Fruit fly (Drosophila melanogaster) whole organism, embryonic: ENCODE results near the gene CG33523.

Experiments
- ATbp ChIP-seq: fragments of 200-800 bp; sonication (Bioruptor generic); optimal IDR thresholded peaks from 2 replicates; lab custom pipeline; 2017; ENCODE audit warnings: missing biosample characterization, mild to moderate bottlenecking, missing genetic modification characterization, missing genetic modification reagents
- Aef1 ChIP-seq: fragments of 200-800 bp; sonication (Bioruptor generic); IDR thresholded peaks from 3 replicates; pipeline ENCODE4 v1.3.6; 2022; ENCODE audit warnings: missing biosample characterization, missing genetic modification characterization
- Atf-2 ChIP-seq: fragments of 200-800 bp; sonication (Bioruptor generic); optimal IDR thresholded peaks from 2 replicates; lab custom pipeline; 2016; ENCODE audit warnings: missing biosample characterization, missing genetic modification characterization
- B-H2 ChIP-seq: fragments of 200-800 bp; sonication (Bioruptor generic); optimal IDR thresholded peaks from 2 replicates; lab custom pipeline; 2018; ENCODE audit warnings: missing biosample characterization, mild to moderate bottlenecking, missing genetic modification characterization
- BEAF-32 ChIP-seq: fragments of 200-800 bp; sonication (Bioruptor generic); optimal IDR thresholded peaks from 3 replicates; lab custom pipeline; 2017; ENCODE audit warnings: missing biosample characterization, missing genetic modification characterization, mild to moderate bottlenecking, moderate library complexity, missing genetic modification reagents
- CG10274 ChIP-seq: fragments of 200-800 bp; sonication (Bioruptor generic); optimal IDR thresholded peaks from 3 replicates; lab custom pipeline; 2017; ENCODE audit warnings: missing biosample characterization, mild to moderate bottlenecking, missing genetic modification characterization
- CG15479 ChIP-seq: fragments of 200-800 bp; sonication (Bioruptor generic); optimal IDR thresholded peaks from 3 replicates; lab custom pipeline; 2019; ENCODE audit warnings: missing biosample characterization, mild to moderate bottlenecking, missing genetic modification characterization, moderate library complexity
- CG15514 ChIP-seq: fragments of 200-800 bp; sonication (Bioruptor generic); optimal IDR thresholded peaks from 3 replicates; lab custom pipeline; 2017; ENCODE audit warnings: missing biosample characterization, missing genetic modification characterization, mild to moderate bottlenecking, moderate library complexity, missing genetic modification reagents
- CG17829 ChIP-seq: fragments of 200-800 bp; optimal IDR thresholded peaks from 2 replicates; lab custom pipeline; 2019; ENCODE audit warnings: missing biosample characterization, mild to moderate bottlenecking, missing genetic modification characterization, moderate library complexity
- CG2116 ChIP-seq: fragments of 200-800 bp; sonication (Bioruptor generic); optimal IDR thresholded peaks from 3 replicates; lab custom pipeline; 2018; ENCODE audit warnings: missing biosample characterization, mild to moderate bottlenecking, missing genetic modification characterization
- CG30403 ChIP-seq: fragments of 200-800 bp; sonication (Bioruptor generic); optimal IDR thresholded peaks from 3 replicates; lab custom pipeline; 2016; ENCODE audit warnings: missing biosample characterization, missing genetic modification characterization
- CG3163 ChIP-seq: fragments of 200-800 bp; sonication (Bioruptor generic); optimal IDR thresholded peaks from 3 replicates; lab custom pipeline; 2016; ENCODE audit warnings: missing biosample characterization, missing genetic modification characterization
- CG34224 ChIP-seq: fragments of 200-800 bp; sonication (Bioruptor generic); IDR thresholded peaks from 3 replicates; pipeline ENCODE4 v1.3.6; 2022; ENCODE audit warnings: missing biosample characterization, missing genetic modification characterization; ENCODE audit not compliant: partially characterized antibody
- CG3847 ChIP-seq: fragments of 200-800 bp; sonication (Bioruptor generic); IDR thresholded peaks from 2 replicates; pipeline ENCODE4 v1.3.6; 2022; ENCODE audit warnings: missing biosample characterization, missing genetic modification characterization
- CG7556 ChIP-seq: fragments of 200-800 bp; sonication (Bioruptor generic); optimal IDR thresholded peaks from 2 replicates; lab custom pipeline; 2017; ENCODE audit warnings: missing biosample characterization, mild to moderate bottlenecking, missing genetic modification characterization
- CTCF ChIP-seq: fragments of 200-800 bp; sonication (Bioruptor generic); optimal IDR thresholded peaks from 2 replicates; lab custom pipeline; 2017; ENCODE audit warnings: missing biosample characterization, mild to moderate bottlenecking, missing genetic modification characterization, moderate library complexity
- Dp ChIP-seq: fragments of 200-800 bp; sonication (Bioruptor generic); optimal IDR thresholded peaks from 2 replicates; lab custom pipeline; 2018; ENCODE audit warnings: missing biosample characterization, mild to moderate bottlenecking, missing genetic modification characterization, moderate library complexity
- Dref ChIP-seq: fragments of 200-800 bp; sonication (Bioruptor generic); IDR thresholded peaks from 2 replicates; pipeline ENCODE4 v1.3.6; 2022; ENCODE audit warnings: missing biosample characterization, missing genetic modification characterization
- E2f2 ChIP-seq: fragments of 200-800 bp; sonication (Bioruptor generic); IDR thresholded peaks from 2 replicates; pipeline ENCODE4 v1.3.6; 2022; ENCODE audit warnings: missing biosample characterization, missing genetic modification characterization
- Ets97D ChIP-seq: fragments of 200-800 bp; sonication (Bioruptor generic); optimal IDR thresholded peaks from 3 replicates; lab custom pipeline; 2016; ENCODE audit warnings: missing biosample characterization, missing genetic modification characterization
- H15 ChIP-seq: fragments of 200-800 bp; sonication (Bioruptor generic); IDR thresholded peaks from 3 replicates; pipeline ENCODE4 v1.3.6; 2022; ENCODE audit warnings: missing biosample characterization, missing genetic modification characterization
- HmgD ChIP-seq: fragments of 200-800 bp; sonication (Bioruptor generic); optimal IDR thresholded peaks from 3 replicates; lab custom pipeline; 2016; ENCODE audit warnings: missing biosample characterization, missing genetic modification characterization
- HmgZ ChIP-seq: fragments of 200-800 bp; sonication (Bioruptor generic); optimal IDR thresholded peaks from 2 replicates; lab custom pipeline; 2018; ENCODE audit warnings: missing biosample characterization, mild to moderate bottlenecking, missing genetic modification characterization
- Max ChIP-seq: fragments of 200-800 bp; sonication (Bioruptor generic); optimal IDR thresholded peaks from 2 replicates; lab custom pipeline; 2016; ENCODE audit warnings: missing biosample characterization, mild to moderate bottlenecking, missing genetic modification characterization
- Med ChIP-seq: fragments of 200-800 bp; sonication (Bioruptor generic); peaks from one replicate; lab custom pipeline; 2016; ENCODE audit warnings: missing biosample characterization, missing genetic modification characterization, mild to moderate bottlenecking, inconsistent platforms, moderate library complexity
- Myb ChIP-seq: fragments of 200-800 bp; sonication (Bioruptor generic); optimal IDR thresholded peaks from 2 replicates; lab custom pipeline; 2016; ENCODE audit warnings: missing biosample characterization, missing genetic modification characterization
- Oli ChIP-seq: fragments of 200-800 bp; sonication (Bioruptor generic); optimal IDR thresholded peaks from 2 replicates; lab custom pipeline; 2018; ENCODE audit warnings: missing biosample characterization, mild to moderate bottlenecking, missing genetic modification characterization, moderate library complexity
- Opbp ChIP-seq: fragments of 200-800 bp; sonication (Bioruptor generic); IDR thresholded peaks from 3 replicates; pipeline ENCODE4 v1.3.6; 2022; ENCODE audit warnings: missing biosample characterization, missing genetic modification characterization; ENCODE audit not compliant: partially characterized antibody
- Sin3A ChIP-seq: fragments of >200 bp; optimal IDR thresholded peaks from 2 replicates; lab custom pipeline; 2018
- Sry-δ ChIP-seq: fragments of 200-800 bp; sonication (Bioruptor generic); optimal IDR thresholded peaks from 2 replicates; lab custom pipeline; 2016; ENCODE audit warnings: missing biosample characterization, missing genetic modification characterization
- Stat92E ChIP-seq, 3 experiments: fragments of >200 bp in 2 of 3; fragments of 200-800 bp in 1 of 3; sonication (Bioruptor generic) in 1 of 3; optimal IDR thresholded peaks; 2 replicates each; lab custom pipeline; 2017 to 2019; ENCODE audit warnings: missing biosample characterization in 3 of 3, missing genetic modification characterization in 3 of 3, mild to moderate bottlenecking in 1 of 3, moderate library complexity in 1 of 3
- ab ChIP-seq: fragments of 200-800 bp; sonication (Bioruptor generic); optimal IDR thresholded peaks from 2 replicates; lab custom pipeline; 2016; ENCODE audit warnings: missing biosample characterization, missing genetic modification characterization
- amos ChIP-seq: fragments of 200-800 bp; sonication (Bioruptor generic); IDR thresholded peaks from 2 replicates; pipeline ENCODE4 v1.3.6; 2022; ENCODE audit warnings: missing biosample characterization, missing genetic modification characterization; ENCODE audit not compliant: partially characterized antibody
- ato ChIP-seq: fragments of 200-800 bp; sonication (Bioruptor generic); IDR thresholded peaks from 2 replicates; pipeline ENCODE4 v1.3.6; 2022; ENCODE audit warnings: missing biosample characterization, missing genetic modification characterization; ENCODE audit not compliant: partially characterized antibody
- bowl ChIP-seq: fragments of 200-800 bp; sonication (Bioruptor generic); IDR thresholded peaks from 2 replicates; pipeline ENCODE4 v1.3.6; 2022; ENCODE audit warnings: missing biosample characterization, missing genetic modification characterization
- chif ChIP-seq, 2 experiments: fragments of 200-800 bp; sonication (Bioruptor generic); optimal IDR thresholded peaks; 3 replicates each; lab custom pipeline; 2016; ENCODE audit warnings: missing biosample characterization in 2 of 2, missing genetic modification characterization in 2 of 2
- chinmo ChIP-seq: fragments of 200-800 bp; sonication (Bioruptor generic); IDR thresholded peaks from 4 replicates; pipeline ENCODE4 v1.3.6; 2022; ENCODE audit warnings: missing biosample characterization, missing genetic modification characterization; ENCODE audit not compliant: partially characterized antibody
- crp ChIP-seq, 2 experiments: fragments of 200-800 bp; sonication (Bioruptor generic); optimal IDR thresholded peaks; 2 replicates in 1 of 2; 3 replicates in 1 of 2; lab custom pipeline; 2017; ENCODE audit warnings: missing biosample characterization in 2 of 2, missing genetic modification characterization in 2 of 2, mild to moderate bottlenecking in 1 of 2, moderate library complexity in 1 of 2
- dm ChIP-seq: fragments of 200-800 bp; sonication (Bioruptor generic); optimal IDR thresholded peaks from 3 replicates; lab custom pipeline; 2016; ENCODE audit warnings: missing biosample characterization, missing genetic modification characterization
- gem ChIP-seq: fragments of 200-800 bp; sonication (Bioruptor generic); optimal IDR thresholded peaks from 2 replicates; lab custom pipeline; 2019; ENCODE audit warnings: missing biosample characterization, mild to moderate bottlenecking, missing genetic modification characterization, moderate library complexity
- gro ChIP-seq: fragments of 200-800 bp; sonication (Bioruptor generic); optimal IDR thresholded peaks from 2 replicates; lab custom pipeline; 2016; ENCODE audit warnings: missing biosample characterization, missing genetic modification characterization
- knrl ChIP-seq: fragments of 200-800 bp; sonication (Bioruptor generic); IDR thresholded peaks from 3 replicates; pipeline ENCODE4 v1.3.6; 2022; ENCODE audit warnings: missing biosample characterization, missing genetic modification characterization; ENCODE audit not compliant: partially characterized antibody
- mirr ChIP-seq: fragments of 200-800 bp; sonication (Bioruptor generic); optimal IDR thresholded peaks from 3 replicates; lab custom pipeline; 2018; ENCODE audit warnings: missing biosample characterization, mild to moderate bottlenecking, missing genetic modification characterization
- pb ChIP-seq: fragments of 200-800 bp; sonication (Bioruptor generic); optimal IDR thresholded peaks from 3 replicates; lab custom pipeline; 2016; ENCODE audit warnings: missing biosample characterization, missing genetic modification characterization
- phol ChIP-seq: fragments of 200-800 bp; sonication (Bioruptor generic); optimal IDR thresholded peaks from 3 replicates; lab custom pipeline; 2018; ENCODE audit warnings: missing biosample characterization, mild to moderate bottlenecking, missing genetic modification characterization, moderate library complexity
- row ChIP-seq: fragments of 200-800 bp; sonication (Bioruptor generic); IDR thresholded peaks from 3 replicates; pipeline ENCODE4 v1.3.6; 2022; ENCODE audit warnings: missing biosample characterization, missing genetic modification characterization
- run ChIP-seq: fragments of 200-800 bp; sonication (Bioruptor generic); optimal IDR thresholded peaks from 3 replicates; lab custom pipeline; 2018; ENCODE audit warnings: missing biosample characterization, mild to moderate bottlenecking, missing genetic modification characterization
- sens ChIP-seq: fragments of 200-800 bp; sonication (Bioruptor generic); peaks from one replicate; lab custom pipeline; 2016; ENCODE audit warnings: missing biosample characterization, missing genetic modification characterization
- ssp ChIP-seq: fragments of 200-800 bp; sonication (Bioruptor generic); IDR thresholded peaks from 2 replicates; pipeline ENCODE4 v1.3.6; 2022; ENCODE audit warnings: missing biosample characterization, missing genetic modification characterization
- unc-4 ChIP-seq: fragments of 200-800 bp; sonication (Bioruptor generic); IDR thresholded peaks from 2 replicates; pipeline ENCODE4 v1.3.6; 2022; ENCODE audit warnings: missing biosample characterization, missing genetic modification characterization; ENCODE audit not compliant: partially characterized antibody

The CG33523 gene

dm6 chr3L:5899305-5899704, 24.4 kb upstream of the CG33523 start, which contains the start of gene CG32409 (continued):
- TF ChIP-seq crp (GFP tag; optimal IDR thresholded peaks at IDR 0.05; lab: Kevin White, UChicago) (no peak), H15 (no peak), chinmo (0 out of 4 replicates have a peak, but pooled peaks have one; percentile 36), bowl (GFP tag; lab: Robert Waterston, UW) (no peak), CG7556 (GFP tag; lab: Kevin White, UChicago) (no peak), Ets97D (GFP tag; lab: Kevin White, UChicago) (peak; percentile 66), Dref (GFP tag; lab: Robert Waterston, UW) (peak; percentile 88), Oli (tag; lab: Kevin White, UChicago) (no peak), CG3163 (GFP tag; lab: Kevin White, UChicago) (no peak), E2f2 (peak; percentile 99), row (GFP tag; lab: Robert Waterston, UW) (0 out of 3 replicates have a peak, but pooled peaks have one; percentile 9), knrl (0 out of 3 replicates have a peak, but pooled peaks have one; percentile 15), Aef1 (GFP tag; lab: Robert Waterston, UW) (no peak), pb (GFP tag; lab: Kevin White, UChicago) (no peak), Sry-δ (GFP tag; lab: Kevin White, UChicago) (peak; percentile 74), unc-4 (0 out of 2 replicates have a peak, but pooled peaks have one; percentile 18), amos (GFP tag; lab: Robert Waterston, UW) (peak; percentile 39; the same call in 1 of the 2 replicates), CG15479 (no peak), Stat92E (GFP tag; optimal IDR thresholded peaks at IDR 0.05; lab: Kevin White, UChicago) (peak in 1 of 3 experiments; percentile 62), chif (GFP tag; optimal IDR thresholded peaks at IDR 0.05; lab: Kevin White, UChicago) (peak in 1 of 2 experiments; percentile 14), CG30403 (no peak), Atf-2 (no peak), CG17829 (tag; lab: Kevin White, UChicago) (peak; percentile 27), Opbp (GFP tag; lab: Robert Waterston, UW) (peak; percentile 48; the same call in 1 of the 3 replicates), gem (tag; lab: Kevin White, UChicago) (no peak), CG2116 (GFP tag; lab: Kevin White, UChicago) (peak; percentile 68), ab (GFP tag; lab: Kevin White, UChicago) (no peak), Max (GFP tag; lab: Kevin White, UChicago) (peak; percentile 96), CG15514 (peak; percentile 62), Myb (GFP tag; lab: Kevin White, UChicago) (peak; percentile 76), Sin3A (peak; percentile 71), CG3847 (GFP tag; lab: Robert Waterston, UW) (peak; percentile 58; the same call in 1 of the 2 replicates), ATbp (no peak), run (tag; lab: Kevin White, UChicago) (no peak), BEAF-32 (peak; percentile 52), CG34224 (no peak), ato (GFP tag; lab: Robert Waterston, UW) (peak; percentile 31; the same call in 1 of the 2 replicates), gro (GFP tag; lab: Kevin White, UChicago) (peak; percentile 45), sens (peak; percentile 39), Med (peak; percentile 83), dm (peak; percentile 99), CG10274 (GFP tag; lab: Kevin White, UChicago) (no peak), HmgZ (tag; lab: Kevin White, UChicago) (peak; percentile 55), HmgD (GFP tag; lab: Kevin White, UChicago) (peak; percentile 27), B-H2 (GFP tag; lab: Kevin White, UChicago) (no peak), mirr (no peak), phol (tag; lab: Kevin White, UChicago) (peak; percentile 75), ssp (GFP tag; lab: Robert Waterston, UW) (0 out of 2 replicates have a peak, but pooled peaks have one; percentile 7), Dp (GFP tag; lab: Kevin White, UChicago) (peak; percentile 96), CTCF (peak; percentile 6)
